Fruit fly (Drosophila melanogaster) whole organism, embryonic: Measurements from ENCODE around the gene CG4957.

Experiments used
- CG10321 ChIP-seq: fragments of 200-800 bp; sonication (Bioruptor generic); IDR thresholded peaks from 2 replicates; pipeline ENCODE4 v1.3.6; 2022; ENCODE audit warnings: missing biosample characterization, missing genetic modification characterization
- CG11456 ChIP-seq: fragments of 200-800 bp; sonication (Bioruptor generic); IDR thresholded peaks from 3 replicates; pipeline ENCODE4 v1.3.6; 2022; ENCODE audit warnings: missing biosample characterization, missing genetic modification characterization
- CG11696 ChIP-seq: fragments of 200-800 bp; sonication (Bioruptor generic); IDR thresholded peaks from 2 replicates; pipeline ENCODE4 v1.3.6; 2022; ENCODE audit warnings: missing biosample characterization, missing genetic modification characterization
- CG12236 ChIP-seq: fragments of 200-800 bp; sonication (Bioruptor generic); optimal IDR thresholded peaks from 2 replicates; lab custom pipeline; 2016; ENCODE audit warnings: missing biosample characterization, missing genetic modification characterization
- CG12744 ChIP-seq: fragments of 200-800 bp; sonication (Bioruptor generic); optimal IDR thresholded peaks from 2 replicates; lab custom pipeline; 2016; ENCODE audit warnings: missing biosample characterization, missing genetic modification characterization
- CG17328 ChIP-seq: fragments of 200-800 bp; sonication (Bioruptor generic); IDR thresholded peaks from 2 replicates; pipeline ENCODE4 v1.3.6; 2022; ENCODE audit warnings: missing biosample characterization, missing genetic modification characterization
- CG17361 ChIP-seq: fragments of 200-800 bp; sonication (Bioruptor generic); IDR thresholded peaks from 3 replicates; pipeline ENCODE4 v1.3.6; 2022; ENCODE audit warnings: missing biosample characterization, missing genetic modification characterization
- CG17385 ChIP-seq: fragments of 200-800 bp; sonication (Bioruptor generic); optimal IDR thresholded peaks from 3 replicates; lab custom pipeline; 2018; ENCODE audit warnings: missing biosample characterization, mild to moderate bottlenecking, missing genetic modification characterization
- CG17829 ChIP-seq: fragments of 200-800 bp; optimal IDR thresholded peaks from 2 replicates; lab custom pipeline; 2019; ENCODE audit warnings: missing biosample characterization, mild to moderate bottlenecking, missing genetic modification characterization, moderate library complexity
- CG18599 ChIP-seq: fragments of 200-800 bp; sonication (Bioruptor generic); optimal IDR thresholded peaks from 3 replicates; lab custom pipeline; 2017; ENCODE audit warnings: missing biosample characterization, missing genetic modification characterization, mild to moderate bottlenecking, moderate library complexity, missing genetic modification reagents
- CG2129 ChIP-seq: fragments of 200-800 bp; sonication (Bioruptor generic); IDR thresholded peaks from 2 replicates; pipeline ENCODE4 v1.3.6; 2022; ENCODE audit warnings: missing biosample characterization, missing genetic modification characterization; ENCODE audit not compliant: partially characterized antibody
- CG3163 ChIP-seq: fragments of 200-800 bp; sonication (Bioruptor generic); optimal IDR thresholded peaks from 3 replicates; lab custom pipeline; 2016; ENCODE audit warnings: missing biosample characterization, missing genetic modification characterization
- CG32772 ChIP-seq: fragments of 200-800 bp; sonication (Bioruptor generic); IDR thresholded peaks from 2 replicates; pipeline ENCODE4 v1.3.6; 2022; ENCODE audit warnings: missing biosample characterization, missing genetic modification characterization
- CG34224 ChIP-seq: fragments of 200-800 bp; sonication (Bioruptor generic); IDR thresholded peaks from 3 replicates; pipeline ENCODE4 v1.3.6; 2022; ENCODE audit warnings: missing biosample characterization, missing genetic modification characterization; ENCODE audit not compliant: partially characterized antibody
- CG4360 ChIP-seq: fragments of 200-800 bp; sonication (Bioruptor generic); IDR thresholded peaks from 2 replicates; pipeline ENCODE4 v1.3.6; 2022; ENCODE audit warnings: missing biosample characterization, missing genetic modification characterization
- CG4707 ChIP-seq: fragments of 200-800 bp; sonication (Bioruptor generic); optimal IDR thresholded peaks from 2 replicates; lab custom pipeline; 2018; ENCODE audit warnings: missing biosample characterization, mild to moderate bottlenecking, missing genetic modification characterization, moderate library complexity
- CG6854 ChIP-seq: fragments of 200-800 bp; sonication (Bioruptor generic); optimal IDR thresholded peaks from 3 replicates; lab custom pipeline; 2017; ENCODE audit warnings: missing biosample characterization, mild to moderate bottlenecking, missing genetic modification characterization
- CG7372 ChIP-seq: fragments of 200-800 bp; sonication (Bioruptor generic); IDR thresholded peaks from 2 replicates; pipeline ENCODE4 v1.3.6; 2022; ENCODE audit warnings: missing biosample characterization, missing genetic modification characterization
- CG8765 ChIP-seq: fragments of 200-800 bp; sonication (Bioruptor generic); IDR thresholded peaks from 2 replicates; pipeline ENCODE4 v1.3.6; 2022; ENCODE audit warnings: missing biosample characterization, missing genetic modification characterization
- Chrac-16 ChIP-seq: fragments of 200-800 bp; sonication (Bioruptor generic); optimal IDR thresholded peaks from 3 replicates; lab custom pipeline; 2016; ENCODE audit warnings: missing biosample characterization, missing genetic modification characterization
- CoRest ChIP-seq: fragments of 200-800 bp; sonication (Bioruptor generic); optimal IDR thresholded peaks from 3 replicates; lab custom pipeline; 2018; ENCODE audit warnings: missing biosample characterization, mild to moderate bottlenecking, missing genetic modification characterization, moderate library complexity
- E2f1 ChIP-seq: fragments of 200-800 bp; sonication (Bioruptor generic); IDR thresholded peaks from 2 replicates; pipeline ENCODE4 v1.3.6; 2022; ENCODE audit warnings: missing biosample characterization, missing genetic modification characterization
- Gsc ChIP-seq: fragments of 200-800 bp; sonication (Bioruptor generic); IDR thresholded peaks from 2 replicates; pipeline ENCODE4 v1.3.6; 2022; ENCODE audit warnings: missing biosample characterization, missing genetic modification characterization
- HLH3B ChIP-seq: fragments of 200-800 bp; sonication (Bioruptor generic); IDR thresholded peaks from 2 replicates; pipeline ENCODE4 v1.3.6; 2022; ENCODE audit warnings: missing biosample characterization, missing genetic modification characterization
- NfI ChIP-seq: fragments of 200-800 bp; sonication (Bioruptor generic); optimal IDR thresholded peaks from 3 replicates; lab custom pipeline; 2018; ENCODE audit warnings: missing biosample characterization, mild to moderate bottlenecking, missing genetic modification characterization, moderate library complexity
- Sry-β ChIP-seq: fragments of 200-800 bp; sonication (Bioruptor generic); optimal IDR thresholded peaks from 2 replicates; lab custom pipeline; 2018; ENCODE audit warnings: missing biosample characterization, mild to moderate bottlenecking, missing genetic modification characterization, moderate library complexity
- Taf1 ChIP-seq: fragments of 200-800 bp; sonication (Bioruptor generic); IDR thresholded peaks from 2 replicates; pipeline ENCODE4 v1.3.6; 2022; ENCODE audit warnings: missing biosample characterization, missing genetic modification characterization
- cwo ChIP-seq: fragments of 200-800 bp; sonication (Bioruptor generic); optimal IDR thresholded peaks from 3 replicates; lab custom pipeline; 2017; ENCODE audit warnings: missing biosample characterization, missing genetic modification characterization, mild to moderate bottlenecking, moderate library complexity, missing genetic modification reagents
- da ChIP-seq: fragments of 200-800 bp; sonication (Bioruptor generic); optimal IDR thresholded peaks from 2 replicates; lab custom pipeline; 2016; ENCODE audit warnings: missing biosample characterization, missing genetic modification characterization
- dan ChIP-seq: fragments of 200-800 bp; sonication (Bioruptor generic); IDR thresholded peaks from 2 replicates; pipeline ENCODE4 v1.3.6; 2022; ENCODE audit warnings: missing biosample characterization, missing genetic modification characterization
- danr ChIP-seq: fragments of 200-800 bp; sonication (Bioruptor generic); IDR thresholded peaks from 2 replicates; pipeline ENCODE4 v1.3.6; 2022; ENCODE audit warnings: missing biosample characterization, missing genetic modification characterization
- dmrt99B ChIP-seq: fragments of 200-800 bp; sonication (Bioruptor generic); optimal IDR thresholded peaks from 2 replicates; lab custom pipeline; 2018; ENCODE audit warnings: missing biosample characterization, mild to moderate bottlenecking, missing genetic modification characterization, moderate library complexity
- fd64A ChIP-seq: fragments of 200-800 bp; sonication (Bioruptor generic); optimal IDR thresholded peaks from 3 replicates; lab custom pipeline; 2018; ENCODE audit warnings: missing biosample characterization, mild to moderate bottlenecking, missing genetic modification characterization
- hbn ChIP-seq: fragments of 200-800 bp; sonication (Bioruptor generic); IDR thresholded peaks from 2 replicates; pipeline ENCODE4 v1.3.6; 2022; ENCODE audit warnings: missing biosample characterization, missing genetic modification characterization; ENCODE audit not compliant: partially characterized antibody
- ind ChIP-seq: fragments of 200-800 bp; sonication (Bioruptor generic); optimal IDR thresholded peaks from 3 replicates; lab custom pipeline; 2016; ENCODE audit warnings: missing biosample characterization, missing genetic modification characterization
- jing ChIP-seq: fragments of 200-800 bp; sonication (Bioruptor generic); optimal IDR thresholded peaks from 2 replicates; lab custom pipeline; 2018; ENCODE audit warnings: missing biosample characterization, mild to moderate bottlenecking, missing genetic modification characterization
- kah ChIP-seq: fragments of 200-800 bp; sonication (Bioruptor generic); optimal IDR thresholded peaks from 2 replicates; lab custom pipeline; 2018; ENCODE audit warnings: missing biosample characterization, mild to moderate bottlenecking, missing genetic modification characterization
- lilli ChIP-seq: fragments of 200-800 bp; sonication (Bioruptor generic); optimal IDR thresholded peaks from 3 replicates; lab custom pipeline; 2016; ENCODE audit warnings: missing biosample characterization, missing genetic modification characterization
- lola ChIP-seq, 3 experiments: fragments of >200 bp in 2 of 3; fragments of 200-800 bp in 1 of 3; sonication (Bioruptor generic) in 1 of 3; optimal IDR thresholded peaks; 2 replicates each; lab custom pipeline; 2017 to 2019; ENCODE audit warnings: missing biosample characterization in 3 of 3, missing genetic modification characterization in 3 of 3, mild to moderate bottlenecking in 1 of 3, moderate library complexity in 1 of 3
- oc ChIP-seq: fragments of 200-800 bp; sonication (Bioruptor generic); optimal IDR thresholded peaks from 2 replicates; lab custom pipeline; 2018; ENCODE audit warnings: missing biosample characterization, mild to moderate bottlenecking, missing genetic modification characterization, moderate library complexity
- prd ChIP-seq, 3 experiments: fragments of >200 bp in 2 of 3; fragments of 200-800 bp in 1 of 3; sonication (Bioruptor generic) in 1 of 3; optimal IDR thresholded peaks in 2 of 3; IDR thresholded peaks in 1 of 3; 2 replicates in 2 of 3; 3 replicates in 1 of 3; pipeline versions ENCODE4 v1.3.6 to Lab custom; 2017 to 2022; ENCODE audit warnings: missing biosample characterization in 1 of 3, missing genetic modification characterization in 1 of 3
- run ChIP-seq: fragments of 200-800 bp; sonication (Bioruptor generic); optimal IDR thresholded peaks from 3 replicates; lab custom pipeline; 2018; ENCODE audit warnings: missing biosample characterization, mild to moderate bottlenecking, missing genetic modification characterization
- salm ChIP-seq: fragments of 200-800 bp; sonication (Bioruptor generic); optimal IDR thresholded peaks from 2 replicates; lab custom pipeline; 2018; ENCODE audit warnings: missing biosample characterization, mild to moderate bottlenecking, missing genetic modification characterization
- schlank ChIP-seq: fragments of 200-800 bp; sonication (Bioruptor generic); optimal IDR thresholded peaks from 2 replicates; lab custom pipeline; 2018; ENCODE audit warnings: missing biosample characterization, mild to moderate bottlenecking, missing genetic modification characterization
- sd ChIP-seq: fragments of 200-800 bp; sonication (Bioruptor generic); optimal IDR thresholded peaks from 3 replicates; lab custom pipeline; 2018; ENCODE audit warnings: missing biosample characterization, mild to moderate bottlenecking, missing genetic modification characterization, moderate library complexity
- sr ChIP-seq: fragments of 200-800 bp; sonication (Bioruptor generic); IDR thresholded peaks from 3 replicates; pipeline ENCODE4 v1.3.6; 2022; ENCODE audit warnings: missing biosample characterization, missing genetic modification characterization
- ssp ChIP-seq: fragments of 200-800 bp; sonication (Bioruptor generic); IDR thresholded peaks from 2 replicates; pipeline ENCODE4 v1.3.6; 2022; ENCODE audit warnings: missing biosample characterization, missing genetic modification characterization
- tna ChIP-seq: fragments of 200-800 bp; sonication (Bioruptor generic); IDR thresholded peaks from 2 replicates; pipeline ENCODE4 v1.3.6; 2022; ENCODE audit warnings: missing biosample characterization, missing genetic modification characterization; ENCODE audit not compliant: partially characterized antibody
- zen2 ChIP-seq: fragments of 200-800 bp; sonication (Bioruptor generic); IDR thresholded peaks from 3 replicates; pipeline ENCODE4 v1.3.6; 2022; ENCODE audit warnings: missing biosample characterization, missing genetic modification characterization; ENCODE audit not compliant: partially characterized antibody
- zfh2 ChIP-seq: fragments of 200-800 bp; sonication (Bioruptor generic); optimal IDR thresholded peaks from 2 replicates; lab custom pipeline; 2016; ENCODE audit warnings: missing biosample characterization, missing genetic modification characterization

CG4957 gene

DNA sequence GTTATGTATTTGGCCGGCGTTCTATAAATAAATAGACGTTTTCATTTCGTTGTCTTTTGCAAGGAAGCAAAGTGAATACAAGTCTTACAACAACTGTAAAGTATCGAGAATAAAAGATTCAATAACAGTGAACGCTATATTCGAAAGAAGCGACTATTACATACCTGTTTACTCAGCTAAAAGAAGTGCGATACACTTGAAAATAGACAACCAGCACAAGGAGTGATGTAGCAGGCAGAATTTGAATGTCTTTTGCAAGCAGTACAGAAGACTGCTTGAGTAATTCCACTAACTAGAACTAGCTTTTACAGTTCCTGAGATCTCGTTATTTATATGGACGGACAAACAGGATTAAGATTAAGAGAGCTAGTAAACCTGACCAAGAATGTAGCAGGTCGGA lies 29.6 kb downstream of the CG4957 start (continued):
- TF ChIP-seq CG7372 (no peak), dmrt99B (tag; lab: Kevin White, UChicago) (no peak), run (no peak), salm (tag; lab: Kevin White, UChicago) (no peak), Sry-β (no peak), schlank (tag; lab: Kevin White, UChicago) (no peak), sd (tag; lab: Kevin White, UChicago) (peak; percentile 95), lilli (GFP tag; lab: Kevin White, UChicago) (no peak), CG2129 (no peak), Taf1 (GFP tag; lab: Robert Waterston, UW) (no peak), CG4707 (GFP tag; lab: Kevin White, UChicago) (no peak), cwo (GFP tag; lab: Kevin White, UChicago) (no peak), CG4360 (GFP tag; lab: Robert Waterston, UW) (no peak), prd (optimal IDR thresholded peaks at IDR 0.05; lab: Kevin White, UChicago) (no peak), prd (GFP tag; IDR thresholded peaks at IDR 0.05; lab: Robert Waterston, UW) (no peak; the same call in 2 of the 3 replicates), E2f1 (GFP tag; lab: Robert Waterston, UW) (no peak), CG11456 (GFP tag; lab: Robert Waterston, UW) (no peak), CG10321 (GFP tag; lab: Robert Waterston, UW) (no peak), HLH3B (GFP tag; lab: Robert Waterston, UW) (0 out of 2 replicates have a peak, but pooled peaks have one; percentile 15), kah (GFP tag; lab: Kevin White, UChicago) (no peak), fd64A (GFP tag; lab: Kevin White, UChicago) (no peak), CG3163 (GFP tag; lab: Kevin White, UChicago) (peak; percentile 3), zfh2 (GFP tag; lab: Kevin White, UChicago) (no peak), CG18599 (no peak), Chrac-16 (GFP tag; lab: Kevin White, UChicago) (no peak), NfI (peak; percentile 22), oc (tag; lab: Kevin White, UChicago) (no peak), hbn (GFP tag; lab: Robert Waterston, UW) (no peak), lola (GFP tag; optimal IDR thresholded peaks at IDR 0.05; lab: Kevin White, UChicago) (no peak), CG17829 (peak; percentile 8), dan (no peak), jing (GFP tag; lab: Kevin White, UChicago) (no peak), CG6854 (GFP tag; lab: Kevin White, UChicago) (no peak), CG8765 (GFP tag; lab: Robert Waterston, UW) (no peak), CG34224 (GFP tag; lab: Robert Waterston, UW) (peak; percentile 57; the same call in 1 of the 3 replicates), ind (no peak), CG17328 (no peak), CG32772 (GFP tag; lab: Robert Waterston, UW) (no peak), danr (GFP tag; lab: Robert Waterston, UW) (no peak), Gsc (GFP tag; lab: Robert Waterston, UW) (no peak), CG12744 (GFP tag; lab: Kevin White, UChicago) (no peak), CG17361 (GFP tag; lab: Robert Waterston, UW) (no peak), zen2 (no peak), sr (GFP tag; lab: Robert Waterston, UW) (no peak), CG11696 (GFP tag; lab: Robert Waterston, UW) (no peak), ssp (GFP tag; lab: Robert Waterston, UW) (no peak), CG12236 (GFP tag; lab: Kevin White, UChicago) (no peak), da (GFP tag; lab: Kevin White, UChicago) (no peak), CG17385 (GFP tag; lab: Kevin White, UChicago) (no peak), CoRest (tag; lab: Kevin White, UChicago) (peak; percentile 51), tna (GFP tag; lab: Robert Waterston, UW) (peak; percentile 60)
